ENCODE assay signal across 7 worm cellular contexts in genomic region chrX:16999649-17000048, ce11.
TF ChIP-seq lines count a peak whose summit lies in the region.

No protein-coding gene starts in this region.

TF ChIP-seq in whole organism, L1 larva, 84 proteins besides CTCF, POLR2A, EP300 and RAD21:
- TF ChIP-seq swsn-7 (tag; optimal IDR thresholded peaks at IDR 0.05; lab: Kevin White, UChicago) (no peak), nhr-85 (tag; lab: Kevin White, UChicago) (peak; percentile 54)

TF ChIP-seq in whole organism, L2 larva, 48 proteins besides CTCF, POLR2A, EP300 and RAD21:
- TF ChIP-seq mab-5 (tag; optimal IDR thresholded peaks at IDR 0.05; lab: Kevin White, UChicago) (peak; percentile 11), nhr-12 (tag; optimal IDR thresholded peaks at IDR 0.05; lab: Kevin White, UChicago) (no peak)

TF ChIP-seq in whole organism, L3 larva, 47 proteins besides CTCF, POLR2A, EP300 and RAD21:
- peak; percentile 76 for TF ChIP-seq lin-39 (tag; optimal IDR thresholded peaks at IDR 0.05; lab: Kevin White, UChicago)
- no peak for TF ChIP-seq nhr-12 (tag; optimal IDR thresholded peaks at IDR 0.05; lab: Kevin White, UChicago)
- no peak for TF ChIP-seq nhr-67 (tag; optimal IDR thresholded peaks at IDR 0.05; lab: Kevin White, UChicago)
- no peak for TF ChIP-seq ama-1 (optimal IDR thresholded peaks at IDR 0.05; lab: Kevin White, UChicago)
- peak; percentile 10 for TF ChIP-seq hmg-11 (tag; optimal IDR thresholded peaks at IDR 0.05; lab: Kevin White, UChicago)

TF ChIP-seq in whole organism, L4 larva, 104 proteins besides CTCF, POLR2A, EP300 and RAD21 (continues in another document):
- TF ChIP-seq F10B5.3 (tag; optimal IDR thresholded peaks at IDR 0.05; lab: Kevin White, UChicago) (no peak), T20F7.1 (GFP tag; optimal IDR thresholded peaks at IDR 0.05; lab: Kevin White, UChicago) (no peak), zip-11 (GFP tag; IDR thresholded peaks at IDR 0.05; lab: Robert Waterston, UW) (no peak), dmd-8 (GFP tag; IDR thresholded peaks at IDR 0.05; lab: Robert Waterston, UW) (no peak), egl-43 (GFP tag; IDR thresholded peaks at IDR 0.05; lab: Robert Waterston, UW) (0 out of 2 replicates have a peak, but pooled peaks have one; percentile 38), madf-5 (GFP tag; IDR thresholded peaks at IDR 0.05; lab: Robert Waterston, UW) (0 out of 4 replicates have a peak, but pooled peaks of 1 of the 2 experiments have one; percentile 46), spr-3 (GFP tag; optimal IDR thresholded peaks at IDR 0.05; lab: Kevin White, UChicago) (no peak), Y75B8A.6 (GFP tag; IDR thresholded peaks at IDR 0.05; lab: Robert Waterston, UW) (no peak), lim-7 (GFP tag; IDR thresholded peaks at IDR 0.05; lab: Robert Waterston, UW) (no peak), dmd-9 (GFP tag; IDR thresholded peaks at IDR 0.05; lab: Robert Waterston, UW) (no peak), duxl-1 (tag; optimal IDR thresholded peaks at IDR 0.05; lab: Kevin White, UChicago; ENCODE audit: poor library complexity) (no peak), ceh-44 (GFP tag; IDR thresholded peaks at IDR 0.05; lab: Robert Waterston, UW) (0 out of 2 replicates have a peak, but pooled peaks have one; percentile 3), ctbp-1 (GFP tag; IDR thresholded peaks at IDR 0.05; lab: Robert Waterston, UW) (no peak), F37D6.2 (tag; optimal IDR thresholded peaks at IDR 0.05; lab: Kevin White, UChicago) (no peak), nhr-11 (tag; optimal IDR thresholded peaks at IDR 0.05; lab: Kevin White, UChicago) (no peak), D1046.2 (GFP tag; IDR thresholded peaks at IDR 0.05; lab: Robert Waterston, UW) (no peak), zfp-3 (GFP tag; conservative IDR thresholded peaks at IDR 0.05; lab: Robert Waterston, UW) (no peak), jun-1 (tag; optimal IDR thresholded peaks at IDR 0.05; lab: Kevin White, UChicago) (no peak), aly-2 (tag; optimal IDR thresholded peaks at IDR 0.05; lab: Kevin White, UChicago) (no peak), rbr-2 (tag; optimal IDR thresholded peaks at IDR 0.05; lab: Kevin White, UChicago) (no peak), aha-1 (tag; lab: Kevin White, UChicago) (peak; percentile 98)

TF ChIP-seq in whole organism, late embryonic, 69 proteins besides CTCF, POLR2A, EP300 and RAD21:
- TF ChIP-seq unc-42 (tag; optimal IDR thresholded peaks at IDR 0.05; lab: Kevin White, UChicago) (no peak), unc-3 (GFP tag; conservative IDR thresholded peaks at IDR 0.05; lab: Robert Waterston, UW) (0 out of 2 replicates have a peak, but pooled peaks have one; percentile 36), unc-3 (tag; optimal IDR thresholded peaks at IDR 0.05; lab: Kevin White, UChicago) (no peak), nfya-1 (tag; optimal IDR thresholded peaks at IDR 0.05; lab: Kevin White, UChicago) (no peak)

TF ChIP-seq in whole organism, midembryonic, 9 proteins besides CTCF, POLR2A, EP300 and RAD21:
- TF ChIP-seq klf-2 (GFP tag; conservative IDR thresholded peaks at IDR 0.05; lab: Robert Waterston, UW) = no peak
- TF ChIP-seq ref-1 (GFP tag; conservative IDR thresholded peaks at IDR 0.05; lab: Robert Waterston, UW) = no peak
- no peak for TF ChIP-seq flt-1 (GFP tag; IDR thresholded peaks at IDR 0.05; lab: Robert Waterston, UW)
- TF ChIP-seq ztf-23 (GFP tag; IDR thresholded peaks at IDR 0.05; lab: Robert Waterston, UW) = peak; percentile 62; the same call in 1 of the 2 replicates
- TF ChIP-seq T22C8.4 (GFP tag; IDR thresholded peaks at IDR 0.05; lab: Robert Waterston, UW) = no peak
TF ChIP-seq in whole organism, midembryonic: peak in this region for 1.

TF ChIP-seq in whole organism, young adult, 124 proteins besides CTCF, POLR2A, EP300 and RAD21:
- no peak for TF ChIP-seq ztf-22 (GFP tag; optimal IDR thresholded peaks at IDR 0.05; lab: Kevin White, UChicago)
- TF ChIP-seq sea-2 (GFP tag; IDR thresholded peaks at IDR 0.05; lab: Robert Waterston, UW) = no peak
- no peak for TF ChIP-seq let-607 (tag; optimal IDR thresholded peaks at IDR 0.05; lab: Kevin White, UChicago)
- TF ChIP-seq lin-40 (tag; optimal IDR thresholded peaks at IDR 0.05; lab: Kevin White, UChicago) = no peak
- TF ChIP-seq zfh-2 (GFP tag; conservative IDR thresholded peaks at IDR 0.05; lab: Robert Waterston, UW) = peak; percentile 28; the same call in 1 of the 2 replicates
- no peak for TF ChIP-seq B0035.1 (tag; optimal IDR thresholded peaks at IDR 0.05; lab: Kevin White, UChicago)
- no peak for TF ChIP-seq F52B5.7 (tag; optimal IDR thresholded peaks at IDR 0.05; lab: Kevin White, UChicago)
